Worm (Caenorhabditis elegans) whole organism, early embryonic: ENCODE data around the gene let-19.

Source experiments
- B0310.2 ChIP-seq: sonication (generic microtip); optimal IDR thresholded peaks from 2 replicates; lab custom pipeline; 2016; ENCODE audit warnings: mild to moderate bottlenecking, missing genetic modification characterization, missing compliant biosample characterization
- F13C5.2 ChIP-seq: sonication (generic microtip); optimal IDR thresholded peaks from 2 replicates; lab custom pipeline; 2017; ENCODE audit warnings: mild to moderate bottlenecking, missing genetic modification characterization, inconsistent platforms, missing compliant biosample characterization
- aly-1 ChIP-seq: sonication (generic microtip); optimal IDR thresholded peaks from 2 replicates; lab custom pipeline; 2016; ENCODE audit warnings: missing genetic modification characterization, missing compliant biosample characterization
- ama-1 ChIP-seq: fragments of 150-350 bp; optimal IDR thresholded peaks from 2 replicates; lab custom pipeline; 2014
- ceh-13 ChIP-seq: fragments of 200-800 bp; sonication (Bioruptor generic); optimal IDR thresholded peaks from 2 replicates; lab custom pipeline; 2018; ENCODE audit warnings: mild to moderate bottlenecking, missing genetic modification characterization, missing compliant biosample characterization
- ceh-36 ChIP-seq: sonication (generic microtip); optimal IDR thresholded peaks from 2 replicates; lab custom pipeline; 2016; ENCODE audit warnings: missing genetic modification characterization, inconsistent platforms, missing compliant biosample characterization
- ets-7 ChIP-seq: sonication (generic microtip); optimal IDR thresholded peaks from 2 replicates; lab custom pipeline; 2016; ENCODE audit warnings: missing genotype, missing genetic modification characterization, missing compliant biosample characterization
- flt-1 ChIP-seq: fragments of 200-800 bp; sonication (Bioruptor generic); IDR thresholded peaks from 2 replicates; pipeline ENCODE4 v1.3.6; 2022; ENCODE audit warnings: missing genetic modification characterization, missing compliant biosample characterization
- hmbx-1 ChIP-seq: sonication (generic microtip); optimal IDR thresholded peaks from 2 replicates; lab custom pipeline; 2016; ENCODE audit warnings: mild to moderate bottlenecking, missing genetic modification characterization, missing compliant biosample characterization
- hmg-4 ChIP-seq: fragments of 200-800 bp; sonication (Bioruptor generic); optimal IDR thresholded peaks from 2 replicates; lab custom pipeline; 2018; ENCODE audit warnings: mild to moderate bottlenecking, missing genetic modification characterization, missing compliant biosample characterization
- hnd-1 ChIP-seq: sonication (generic microtip); optimal IDR thresholded peaks from 2 replicates; lab custom pipeline; 2016; ENCODE audit warnings: missing genetic modification characterization, missing compliant biosample characterization
- pes-1 ChIP-seq: fragments of 200-800 bp; sonication (Bioruptor generic); IDR thresholded peaks from 2 replicates; pipeline ENCODE4 v1.3.6; 2022; ENCODE audit warnings: missing genetic modification reagents, missing genetic modification characterization, missing compliant biosample characterization
- scrt-1 ChIP-seq: fragments of 200-800 bp; sonication (Bioruptor generic); IDR thresholded peaks from 2 replicates; pipeline ENCODE4 v1.3.6; 2022; ENCODE audit warnings: missing genetic modification characterization, missing compliant biosample characterization
- sea-1 ChIP-seq: fragments of 200-800 bp; sonication (Bioruptor generic); conservative IDR thresholded peaks from 2 replicates; pipeline ENCODE4 v1.3.6; 2022; ENCODE audit warnings: missing genetic modification characterization, missing compliant biosample characterization
- tbx-11 ChIP-seq: fragments of 200-800 bp; sonication (Bioruptor generic); IDR thresholded peaks from 2 replicates; pipeline ENCODE4 v1.3.6; 2022; ENCODE audit warnings: missing genetic modification characterization, missing compliant biosample characterization
- tbx-37 ChIP-seq: fragments of 200-800 bp; sonication (Bioruptor generic); conservative IDR thresholded peaks from 2 replicates; pipeline ENCODE4 v1.3.6; 2022; ENCODE audit warnings: missing genetic modification reagents, missing genetic modification characterization, missing compliant biosample characterization
- tra-4 ChIP-seq: sonication (generic microtip); optimal IDR thresholded peaks from 2 replicates; lab custom pipeline; 2017; ENCODE audit warnings: missing genetic modification characterization, missing compliant biosample characterization

let-19 gene

DNA sequence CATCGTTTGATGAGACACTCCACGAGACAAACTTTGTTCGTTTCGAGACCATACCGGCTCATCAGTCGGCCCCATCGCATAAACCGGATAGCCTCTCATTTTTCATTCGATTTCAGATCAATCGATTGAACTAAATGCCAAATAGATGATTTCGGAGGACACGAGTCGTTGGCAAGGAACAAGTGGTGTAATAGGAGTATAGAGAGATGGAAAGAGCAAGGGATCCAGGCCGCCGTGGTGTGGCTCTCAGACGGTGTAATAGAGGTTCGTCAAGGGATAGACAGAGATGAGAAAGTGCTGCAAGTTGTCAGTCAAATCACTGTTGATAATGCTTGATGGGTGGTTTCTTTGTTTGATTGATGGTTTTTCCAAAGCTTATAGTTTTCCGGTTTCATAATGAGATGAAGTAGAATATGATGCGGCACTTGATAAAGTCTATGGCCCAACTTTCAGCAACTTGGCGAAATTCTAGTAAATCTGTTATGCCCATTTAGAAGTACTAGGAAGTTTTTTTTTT, 12.7 kb downstream of the let-19 start, which contains the start of gene sgn-1:
sgn-1 (minus strand) TSS at position 220 of the 517 bp plus-strand sequence.
- TF ChIP-seq hnd-1 (tag; lab: Kevin White, UChicago): no peak
- TF ChIP-seq pes-1 (GFP tag; lab: Robert Waterston, UW): no peak
- no peak for TF ChIP-seq hmg-4 (GFP tag; lab: Kevin White, UChicago)
- no peak for TF ChIP-seq F13C5.2 (tag; lab: Kevin White, UChicago)
- no peak for TF ChIP-seq sea-1 (GFP tag; lab: Robert Waterston, UW)

DNA sequence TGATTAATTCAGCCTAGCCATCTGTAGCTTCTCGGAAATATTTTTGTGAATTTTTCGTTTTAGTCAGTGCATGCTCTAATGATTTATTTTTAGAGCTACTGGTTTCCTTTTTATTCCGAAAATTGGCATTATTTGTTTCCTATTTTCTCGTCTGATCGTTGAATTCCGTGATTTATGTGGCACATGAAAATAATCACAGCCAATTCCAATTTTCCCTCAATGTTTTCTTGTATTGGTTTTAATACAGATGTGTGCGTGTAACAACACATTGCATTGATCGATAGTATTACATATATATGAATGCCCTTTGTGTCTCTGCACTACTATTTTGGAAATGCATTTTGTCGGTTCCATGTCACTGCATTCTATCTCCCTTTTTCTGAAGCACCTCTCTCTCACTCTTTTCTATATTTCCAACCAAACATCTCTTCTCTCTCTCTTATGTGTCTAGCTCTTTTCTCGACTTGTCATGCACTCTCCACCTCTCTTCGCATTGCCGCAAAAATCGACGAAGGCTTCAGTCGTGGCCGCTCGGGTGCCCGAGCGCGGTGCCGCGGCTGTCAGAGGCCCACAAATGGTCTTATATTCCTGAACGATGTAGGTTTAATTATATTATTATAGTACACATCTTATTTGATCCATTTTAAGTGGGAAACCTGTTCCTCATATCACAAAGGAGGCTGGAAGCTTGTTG, 13.6 kb downstream of the let-19 start:
- TF ChIP-seq hnd-1 (tag; lab: Kevin White, UChicago): no peak

DNA sequence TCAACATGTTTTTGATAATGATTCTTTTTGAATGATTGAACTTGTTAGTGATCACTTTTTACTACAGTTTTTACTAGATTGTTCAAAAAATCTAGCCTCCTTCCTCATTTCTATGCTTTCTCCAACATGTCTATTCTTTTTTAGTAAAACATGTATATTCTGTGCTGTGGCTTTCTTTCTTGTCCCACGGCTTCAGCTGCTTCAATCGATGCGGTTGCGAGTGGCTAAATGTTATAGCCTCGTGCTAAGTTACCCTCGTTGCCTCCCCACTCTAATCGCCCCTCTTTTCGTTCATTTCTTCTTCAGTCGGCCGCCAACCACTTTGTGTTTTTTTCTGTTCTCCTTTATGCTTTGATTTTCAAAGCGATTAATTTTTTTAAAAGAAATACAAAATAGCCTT, 15.1 kb downstream of the let-19 start:
- TF ChIP-seq tra-4 (tag; lab: Kevin White, UChicago) (no peak), tbx-37 (GFP tag; lab: Robert Waterston, UW) (no peak)

DNA sequence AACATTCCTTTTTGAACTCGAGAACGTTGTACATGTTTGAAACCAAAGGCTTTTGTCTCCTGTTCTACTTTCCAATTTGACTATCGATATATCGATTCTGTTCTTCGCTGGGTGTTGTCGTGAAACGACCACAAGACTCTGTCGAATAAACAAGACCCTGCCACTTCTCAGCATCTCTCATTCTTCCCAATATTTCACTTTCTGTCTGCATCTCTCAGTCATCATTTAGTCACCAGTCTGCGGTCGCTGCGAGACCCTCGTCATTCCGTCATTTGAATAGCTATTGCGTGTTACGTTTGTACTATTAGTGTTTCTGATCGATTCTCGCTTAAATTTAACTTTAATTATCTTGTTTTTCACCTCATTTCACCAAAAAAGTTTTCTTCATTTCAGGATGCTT, 16.6 kb downstream of the let-19 start:
- TF ChIP-seq F13C5.2 (tag; lab: Kevin White, UChicago) (peak; percentile 58), ets-7 (tag; lab: Kevin White, UChicago) (no peak), scrt-1 (GFP tag; lab: Robert Waterston, UW) (0 out of 2 replicates have a peak, but pooled peaks have one; percentile 44), ama-1 (no peak)

DNA sequence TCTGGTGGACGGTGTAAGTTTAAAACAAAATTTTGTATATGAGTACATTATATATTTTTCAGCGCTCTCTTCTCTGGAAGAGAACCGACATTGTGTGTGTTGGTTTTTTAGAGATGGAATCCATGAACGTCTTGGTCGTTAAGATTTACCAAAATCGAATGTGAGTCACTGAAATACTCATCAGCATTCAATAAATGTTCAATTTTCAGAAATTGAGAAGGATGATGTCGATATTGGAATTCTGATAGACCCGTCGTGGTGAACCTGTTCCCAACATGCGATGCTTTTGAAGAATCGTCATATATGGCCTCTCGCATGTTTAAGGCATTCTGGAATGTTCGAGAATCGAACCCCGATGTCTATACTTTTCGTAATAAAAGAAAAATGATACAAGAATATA, 18.0 kb downstream of the let-19 start:
- TF ChIP-seq ets-7 (tag; lab: Kevin White, UChicago) (no peak), ama-1 (peak; percentile 19)

DNA sequence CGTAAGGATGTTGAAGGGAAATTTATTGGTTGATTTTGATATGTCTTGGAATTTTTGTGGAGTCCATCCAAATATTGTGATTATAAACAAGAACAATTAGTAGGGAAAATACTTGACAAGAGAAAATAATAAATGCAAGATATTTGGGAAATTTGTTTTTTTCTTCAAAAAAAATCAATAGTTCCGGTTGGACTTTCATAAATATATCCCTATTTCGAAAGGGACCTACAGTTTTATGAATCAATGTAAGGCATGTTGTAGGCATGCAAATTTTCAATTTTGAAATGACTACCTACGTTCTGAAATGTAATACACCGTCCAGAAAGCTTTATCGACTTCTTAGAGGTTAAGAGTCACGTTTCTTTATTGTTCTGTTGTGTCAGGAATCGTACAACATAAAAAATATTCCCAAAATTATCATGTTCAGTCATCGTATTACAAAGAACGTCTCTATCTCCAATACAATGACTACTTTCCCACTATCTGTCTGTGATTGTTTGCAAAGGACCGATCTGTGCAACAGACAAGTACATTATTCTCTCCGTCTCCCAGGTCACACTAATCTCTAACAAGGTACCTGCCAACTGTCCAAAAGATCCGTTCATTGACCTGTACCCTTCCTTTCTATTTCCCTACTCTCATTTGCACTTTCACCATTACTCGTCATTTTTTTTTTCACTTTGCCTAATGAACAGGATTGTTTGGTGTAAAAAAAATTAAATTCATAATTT, 19.2 kb downstream of the let-19 start, which contains the start of gene F07H5.13:
F07H5.13 (plus strand) TSS at position 730 of the 731 bp plus-strand sequence.
- TF ChIP-seq B0310.2 (tag; lab: Kevin White, UChicago) (peak; percentile 48), ama-1 (peak; percentile 50), hnd-1 (tag; lab: Kevin White, UChicago) (peak; percentile 19), hmbx-1 (tag; lab: Kevin White, UChicago) (no peak), F13C5.2 (tag; lab: Kevin White, UChicago) (no peak), tra-4 (tag; lab: Kevin White, UChicago) (no peak), flt-1 (no peak), aly-1 (peak; percentile 31), sea-1 (GFP tag; lab: Robert Waterston, UW) (no peak; the same call in 1 of the 2 replicates), ceh-36 (tag; lab: Kevin White, UChicago) (no peak), pes-1 (GFP tag; lab: Robert Waterston, UW) (no peak), hmg-4 (GFP tag; lab: Kevin White, UChicago) (peak; percentile 48)

DNA sequence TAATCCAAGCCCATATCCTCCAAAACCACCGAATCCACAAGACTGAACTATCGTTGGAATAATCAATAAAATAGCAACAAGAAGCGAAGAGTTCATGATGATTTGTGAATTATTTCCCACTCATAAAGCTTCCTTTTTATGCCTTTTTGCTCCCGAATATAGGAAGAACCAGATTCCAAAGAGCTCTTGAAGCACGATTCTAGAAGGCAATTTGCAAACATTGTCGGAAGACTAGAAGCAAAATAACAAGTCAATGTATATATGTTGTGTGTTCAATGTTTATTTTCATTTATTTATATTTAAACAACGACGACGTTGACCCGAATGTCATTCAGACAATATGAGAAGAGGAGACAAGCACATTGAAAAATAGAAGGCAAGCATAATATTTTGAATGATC, 21.9 kb downstream of the let-19 start, which contains the start of gene idpa-2:
idpa-2 (minus strand) TSS at position 101 of the 400 bp plus-strand sequence.
- TF ChIP-seq pes-1 (GFP tag; lab: Robert Waterston, UW) (no peak), tbx-11 (GFP tag; lab: Robert Waterston, UW) (no peak), flt-1 (no peak), ceh-36 (tag; lab: Kevin White, UChicago) (no peak), tra-4 (tag; lab: Kevin White, UChicago) (no peak), sea-1 (GFP tag; lab: Robert Waterston, UW) (no peak), ets-7 (tag; lab: Kevin White, UChicago) (no peak), ama-1 (no peak), B0310.2 (tag; lab: Kevin White, UChicago) (no peak), aly-1 (no peak), F13C5.2 (tag; lab: Kevin White, UChicago) (no peak), hnd-1 (tag; lab: Kevin White, UChicago) (no peak), scrt-1 (GFP tag; lab: Robert Waterston, UW) (no peak), hmbx-1 (tag; lab: Kevin White, UChicago) (no peak), ceh-13 (GFP tag; lab: Kevin White, UChicago) (no peak), hmg-4 (GFP tag; lab: Kevin White, UChicago) (no peak), tbx-37 (GFP tag; lab: Robert Waterston, UW) (no peak)

DNA sequence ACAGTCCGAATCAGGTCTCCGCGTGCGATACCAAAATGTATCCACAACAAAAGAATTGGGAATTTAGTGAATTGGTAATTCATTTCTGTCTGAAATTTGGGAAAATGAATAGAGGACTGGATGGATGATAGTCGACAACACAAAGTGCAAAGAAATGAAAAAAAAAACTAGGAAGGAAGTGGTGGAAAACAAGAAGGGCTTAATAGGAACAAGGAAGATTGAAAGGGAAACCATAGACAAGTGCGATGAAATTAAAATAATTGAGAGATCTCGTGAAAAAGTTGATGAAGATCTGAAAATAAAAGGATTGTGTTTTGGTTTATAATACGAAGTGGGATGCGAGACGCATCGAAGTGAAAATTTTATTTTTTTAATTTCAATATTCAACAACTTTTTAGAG, 23.3 kb downstream of the let-19 start, which contains the start of gene F07H5.7:
F07H5.7 (minus strand) TSS at position 101 of the 400 bp plus-strand sequence.
- no peak for TF ChIP-seq B0310.2 (tag; lab: Kevin White, UChicago)
- no peak for TF ChIP-seq tbx-37 (GFP tag; lab: Robert Waterston, UW)
- TF ChIP-seq ceh-36 (tag; lab: Kevin White, UChicago): no peak
- TF ChIP-seq pes-1 (GFP tag; lab: Robert Waterston, UW): no peak
- no peak for TF ChIP-seq F13C5.2 (tag; lab: Kevin White, UChicago)
- TF ChIP-seq ama-1: no peak
- no peak for TF ChIP-seq ets-7 (tag; lab: Kevin White, UChicago)
- TF ChIP-seq sea-1 (GFP tag; lab: Robert Waterston, UW): no peak
- no peak for TF ChIP-seq flt-1
- TF ChIP-seq tbx-11 (GFP tag; lab: Robert Waterston, UW): no peak
- no peak for TF ChIP-seq tra-4 (tag; lab: Kevin White, UChicago)
- TF ChIP-seq hmbx-1 (tag; lab: Kevin White, UChicago): no peak
- no peak for TF ChIP-seq hmg-4 (GFP tag; lab: Kevin White, UChicago)
- no peak for TF ChIP-seq scrt-1 (GFP tag; lab: Robert Waterston, UW)
